Worm (Caenorhabditis elegans): ENCODE measurements around the gene C30A5.16.

DNA sequence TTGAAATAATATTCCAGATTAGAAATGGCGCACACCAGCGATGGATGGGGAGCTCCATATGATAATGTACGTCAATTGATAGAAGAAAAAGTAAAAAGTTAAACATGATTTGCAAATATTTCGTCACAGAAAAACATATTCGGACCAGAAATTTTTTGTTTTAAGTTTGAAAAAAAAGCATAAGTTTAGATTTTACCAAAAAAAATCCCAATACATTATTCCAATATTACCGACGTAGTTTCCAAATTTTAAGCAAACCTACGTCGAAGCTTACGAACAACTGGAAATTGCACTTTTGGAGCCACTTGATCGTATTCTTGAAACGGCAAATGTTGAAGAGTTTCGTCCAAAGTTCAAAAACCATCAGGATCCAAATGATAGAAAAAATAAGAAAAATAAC lies 14.6 kb downstream of the C30A5.16 start, which contains the start of gene henn-1:
- TF ChIP-seq Y105C5A.15 (GFP tag; IDR thresholded peaks at IDR 0.05): no peak
- TF ChIP-seq sdz-12 (GFP tag; optimal IDR thresholded peaks at IDR 0.05): peak; percentile 27
- no peak for TF ChIP-seq nhr-10 (tag; optimal IDR thresholded peaks at IDR 0.05)
- no peak for TF ChIP-seq jun-1 (tag; optimal IDR thresholded peaks at IDR 0.05)
- no peak for TF ChIP-seq zag-1 (tag; optimal IDR thresholded peaks at IDR 0.05)
- peak; percentile 48 for TF ChIP-seq lin-39 (tag; optimal IDR thresholded peaks at IDR 0.05)
